Worm (Caenorhabditis elegans) whole organism, L4/young adult: Measurements from ENCODE around the gene her-1.

ENCODE experiments used
- W03F9.2 ChIP-seq: fragments of 150-350 bp; optimal IDR thresholded peaks from 2 replicates; lab custom pipeline; 2014; ENCODE audit warnings: missing biosample characterization, missing genetic modification characterization
- him-1 ChIP-seq: sonication (generic microtip); optimal IDR thresholded peaks from 2 replicates; lab custom pipeline; 2016; ENCODE audit warnings: missing genotype, missing genetic modification reagents, missing genetic modification characterization, missing compliant biosample characterization

DNA sequence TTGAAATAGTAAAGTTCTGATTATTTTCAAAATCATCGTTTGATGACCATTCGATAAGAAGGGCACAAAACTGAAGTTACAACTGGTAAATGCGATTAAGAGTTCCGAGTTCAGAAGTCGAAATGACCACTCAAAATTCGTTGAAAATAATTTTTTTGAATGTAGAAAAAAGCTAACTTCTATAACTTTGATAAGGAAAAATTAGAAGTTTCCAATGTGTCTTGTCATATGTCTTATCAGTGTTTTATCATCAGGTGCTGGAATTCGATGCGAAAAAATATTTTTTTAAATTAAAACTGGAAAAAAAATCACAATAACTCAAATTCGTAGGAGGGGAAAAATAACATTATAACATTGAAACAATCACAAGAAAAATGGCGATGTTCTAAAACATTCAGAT lies 28.9 kb downstream of the her-1 start:
- no peak for TF ChIP-seq him-1 (tag; lab: Kevin White, UChicago)
- no peak for TF ChIP-seq W03F9.2 (tag; lab: Kevin White, UChicago)
